Worm (Caenorhabditis elegans): ENCODE data around the gene droe-8.

The droe-8 gene

ce11 chrV:8771599-8771998 lies 45.3 kb downstream of the droe-8 start, which contains the start of gene srx-115:
Gene srx-115, plus strand, starts transcription at chrV:8771899.
- TF ChIP-seq dao-5 (tag; optimal IDR thresholded peaks at IDR 0.05): no peak
- TF ChIP-seq him-1 (tag; optimal IDR thresholded peaks at IDR 0.05): no peak
- TF ChIP-seq W03F9.2 (tag; optimal IDR thresholded peaks at IDR 0.05): no peak

ce11 chrV:8773826-8774382 lies 47.6 kb downstream of the droe-8 start, which contains the start of gene B0507.2:
Gene B0507.2, plus strand, starts transcription at chrV:8774332.
- no peak for TF ChIP-seq W03F9.2 (tag; optimal IDR thresholded peaks at IDR 0.05)

ce11 chrV:8776270-8776669 lies 49.9 kb downstream of the droe-8 start, which contains the start of gene B0507.1:
Gene B0507.1, plus strand, starts transcription at chrV:8776570.
- TF ChIP-seq W03F9.2 (tag; optimal IDR thresholded peaks at IDR 0.05) (no peak), him-1 (tag; optimal IDR thresholded peaks at IDR 0.05) (no peak), dao-5 (tag; optimal IDR thresholded peaks at IDR 0.05) (no peak)
